Worm (Caenorhabditis elegans) whole organism, L3 larva: ENCODE measurements around the gene W08A12.2.

Experiments used
- daf-12 ChIP-seq: fragments of 150-350 bp; optimal IDR thresholded peaks from 2 replicates; lab custom pipeline; 2014; ENCODE audit warnings: missing biosample characterization, missing genetic modification reagents, missing genetic modification characterization
- elt-2 ChIP-seq: sonication (generic microtip); optimal IDR thresholded peaks from 2 replicates; lab custom pipeline; 2016; ENCODE audit warnings: missing genetic modification reagents, mild to moderate bottlenecking, missing genetic modification characterization, missing compliant biosample characterization

- TF ChIP-seq elt-2 (tag; lab: Kevin White, UChicago), result no peak
- TF ChIP-seq daf-12 (tag; lab: Kevin White, UChicago), result no peak
These were observed 37.8 kb downstream of the W08A12.2 start, which contains the start of gene F59B1.10 for ce11 chrV:3647862-3648261.
